Worm (Caenorhabditis elegans): ENCODE results near the gene ZK643.6.

ce11 chrIII:8933696-8934095, 26.9 kb downstream of the ZK643.6 start:
- TF ChIP-seq snpc-4 (tag; optimal IDR thresholded peaks at IDR 0.05): no peak
- no peak for TF ChIP-seq nhr-12 (tag; optimal IDR thresholded peaks at IDR 0.05)
- no peak for TF ChIP-seq unc-62 (GFP tag; optimal IDR thresholded peaks at IDR 0.05)
- TF ChIP-seq drap-1 (GFP tag; optimal IDR thresholded peaks at IDR 0.05): no peak
- no peak for TF ChIP-seq M03D4.4 (tag; optimal IDR thresholded peaks at IDR 0.05)
- no peak for TF ChIP-seq ztf-11 (tag; optimal IDR thresholded peaks at IDR 0.05)
- TF ChIP-seq elt-3 (tag; optimal IDR thresholded peaks at IDR 0.05): no peak
- TF ChIP-seq unc-39 (tag; optimal IDR thresholded peaks at IDR 0.05): no peak

All from whole organism, mixed stage, embryonic.